Worm (Caenorhabditis elegans) whole organism, L3 larva: Measurements from ENCODE around the gene srh-149.

Experiments used
- R02D3.7 ChIP-seq: fragments of 150-350 bp; optimal IDR thresholded peaks from 2 replicates; lab custom pipeline; 2014; ENCODE audit warnings: missing biosample characterization, missing genetic modification characterization
- ZK546.5 ChIP-seq: sonication (generic microtip); optimal IDR thresholded peaks from 2 replicates; lab custom pipeline; 2017; ENCODE audit warnings: missing biosample characterization, missing genetic modification characterization
- aly-2 ChIP-seq: fragments of 150-350 bp; optimal IDR thresholded peaks from 2 replicates; lab custom pipeline; 2014; ENCODE audit warnings: missing biosample characterization, missing genetic modification characterization
- ama-1 ChIP-seq: fragments of 150-350 bp; optimal IDR thresholded peaks from 2 replicates; lab custom pipeline; 2018
- ceh-16 ChIP-seq: sonication (generic microtip); optimal IDR thresholded peaks from 2 replicates; lab custom pipeline; 2017; ENCODE audit warnings: missing biosample characterization, missing genetic modification characterization
- ceh-28 ChIP-seq: fragments of 150-350 bp; optimal IDR thresholded peaks from 2 replicates; lab custom pipeline; 2014; ENCODE audit warnings: missing biosample characterization, missing genetic modification reagents, missing genetic modification characterization
- ceh-82 ChIP-seq: fragments of 150-350 bp; optimal IDR thresholded peaks from 2 replicates; lab custom pipeline; 2014; ENCODE audit warnings: missing biosample characterization, missing genetic modification characterization
- ceh-9 ChIP-seq: sonication (generic microtip); optimal IDR thresholded peaks from 2 replicates; lab custom pipeline; 2018; ENCODE audit warnings: missing biosample characterization, missing genetic modification characterization
- daf-12 ChIP-seq: fragments of 150-350 bp; optimal IDR thresholded peaks from 2 replicates; lab custom pipeline; 2014; ENCODE audit warnings: missing biosample characterization, missing genetic modification reagents, missing genetic modification characterization
- egl-27 ChIP-seq: sonication (generic microtip); optimal IDR thresholded peaks from 4 replicates; lab custom pipeline; 2017; ENCODE audit warnings: missing biosample characterization, missing genetic modification reagents, missing genetic modification characterization
- egl-5 ChIP-seq: fragments of 150-350 bp; optimal IDR thresholded peaks from 2 replicates; lab custom pipeline; 2017; ENCODE audit warnings: missing biosample characterization, missing genetic modification reagents, missing genetic modification characterization, inconsistent platforms
- elt-1 ChIP-seq: fragments of 150-350 bp; optimal IDR thresholded peaks from 2 replicates; lab custom pipeline; 2014; ENCODE audit warnings: missing biosample characterization, missing genetic modification characterization
- elt-2 ChIP-seq: sonication (generic microtip); optimal IDR thresholded peaks from 2 replicates; lab custom pipeline; 2016; ENCODE audit warnings: missing genetic modification reagents, mild to moderate bottlenecking, missing genetic modification characterization, missing compliant biosample characterization
- elt-3 ChIP-seq, 3 experiments: fragments of 150-350 bp in 1 of 3; sonication (generic microtip) in 2 of 3; optimal IDR thresholded peaks; 2 replicates in 2 of 3; 4 replicates in 1 of 3; lab custom pipeline; 2014 to 2017; ENCODE audit warnings: missing biosample characterization in 3 of 3, missing genetic modification characterization in 3 of 3
- eor-1 ChIP-seq, 2 experiments: fragments of 150-350 bp; optimal IDR thresholded peaks; 2 replicates each; lab custom pipeline; 2014 to 2018; ENCODE audit warnings: missing biosample characterization in 2 of 2, missing genetic modification characterization in 2 of 2
- fos-1 ChIP-seq: fragments of 150-350 bp; optimal IDR thresholded peaks from 2 replicates; lab custom pipeline; 2014; ENCODE audit warnings: missing biosample characterization, missing genetic modification characterization
- jun-1 ChIP-seq: fragments of 150-350 bp; optimal IDR thresholded peaks from 2 replicates; lab custom pipeline; 2014; ENCODE audit warnings: missing biosample characterization, missing genetic modification reagents, missing genetic modification characterization
- lin-15B ChIP-seq: fragments of 150-350 bp; optimal IDR thresholded peaks from 2 replicates; lab custom pipeline; 2014; ENCODE audit warnings: missing biosample characterization, missing genetic modification characterization
- lin-39 ChIP-seq: fragments of 150-350 bp; optimal IDR thresholded peaks from 2 replicates; lab custom pipeline; 2018; ENCODE audit warnings: missing biosample characterization, missing genetic modification reagents, missing genetic modification characterization
- lsy-12 ChIP-seq: sonication (generic microtip); optimal IDR thresholded peaks from 2 replicates; lab custom pipeline; 2016; ENCODE audit warnings: mild to moderate bottlenecking, missing genetic modification characterization, missing compliant biosample characterization
- mml-1 ChIP-seq: fragments of 150-350 bp; sonication (generic microtip); optimal IDR thresholded peaks from 3 replicates; lab custom pipeline; 2014; ENCODE audit warnings: missing biosample characterization, missing genetic modification characterization
- nfya-1 ChIP-seq: sonication (generic microtip); optimal IDR thresholded peaks from 2 replicates; lab custom pipeline; 2017; ENCODE audit warnings: missing genetic modification characterization, mild to moderate bottlenecking, missing compliant biosample characterization, antibody characterized with exemption, moderate library complexity; ENCODE audit not compliant: insufficient read depth
- nhr-11 ChIP-seq: fragments of 150-350 bp; optimal IDR thresholded peaks from 2 replicates; lab custom pipeline; 2014; ENCODE audit warnings: missing biosample characterization, missing genetic modification characterization
- nhr-23 ChIP-seq: fragments of 150-350 bp; optimal IDR thresholded peaks from 2 replicates; lab custom pipeline; 2014; ENCODE audit warnings: missing biosample characterization, missing genetic modification reagents, missing genetic modification characterization
- nhr-237 ChIP-seq: fragments of 150-350 bp; optimal IDR thresholded peaks from 2 replicates; lab custom pipeline; 2014; ENCODE audit warnings: missing biosample characterization, missing genetic modification characterization
- nhr-43 ChIP-seq: sonication (generic microtip); optimal IDR thresholded peaks from 2 replicates; lab custom pipeline; 2016; ENCODE audit warnings: mild to moderate bottlenecking, missing genetic modification characterization, missing compliant biosample characterization; ENCODE audit not compliant: poor library complexity, severe bottlenecking
- nhr-67 ChIP-seq: fragments of 150-350 bp; optimal IDR thresholded peaks from 2 replicates; lab custom pipeline; 2014; ENCODE audit warnings: missing biosample characterization, missing genetic modification characterization
- nhr-76 ChIP-seq: fragments of 150-350 bp; sonication (generic microtip); optimal IDR thresholded peaks from 5 replicates; lab custom pipeline; 2014; ENCODE audit warnings: missing biosample characterization, missing genetic modification characterization
- nhr-77 ChIP-seq: fragments of 150-350 bp; optimal IDR thresholded peaks from 2 replicates; lab custom pipeline; 2014; ENCODE audit warnings: missing biosample characterization, missing genetic modification characterization
- pqm-1 ChIP-seq: fragments of 150-350 bp; optimal IDR thresholded peaks from 2 replicates; lab custom pipeline; 2017; ENCODE audit warnings: missing biosample characterization, missing genetic modification characterization, inconsistent platforms
- sea-2 ChIP-seq: fragments of 150-350 bp; sonication (generic microtip); optimal IDR thresholded peaks from 4 replicates; lab custom pipeline; 2014; ENCODE audit warnings: missing biosample characterization, missing genetic modification reagents, missing genetic modification characterization
- skn-1 ChIP-seq: fragments of 150-350 bp; optimal IDR thresholded peaks from 2 replicates; lab custom pipeline; 2014; ENCODE audit warnings: missing biosample characterization, missing genetic modification characterization
- snpc-4 ChIP-seq: fragments of 150-350 bp; optimal IDR thresholded peaks from 2 replicates; lab custom pipeline; 2014; ENCODE audit warnings: missing biosample characterization, missing genetic modification characterization
- tbx-2 ChIP-seq: sonication (generic microtip); optimal IDR thresholded peaks from 2 replicates; lab custom pipeline; 2016; ENCODE audit warnings: mild to moderate bottlenecking, missing genetic modification characterization, missing compliant biosample characterization
- unc-39 ChIP-seq: sonication (generic microtip); optimal IDR thresholded peaks from 4 replicates; lab custom pipeline; 2017; ENCODE audit warnings: missing biosample characterization, missing genetic modification characterization
- unc-62 ChIP-seq: fragments of 150-350 bp; sonication (generic microtip); optimal IDR thresholded peaks from 4 replicates; lab custom pipeline; 2014; ENCODE audit warnings: missing biosample characterization, missing genetic modification reagents, missing genetic modification characterization
- ztf-4 ChIP-seq: fragments of 150-350 bp; optimal IDR thresholded peaks from 2 replicates; lab custom pipeline; 2014; ENCODE audit warnings: missing biosample characterization, missing genetic modification characterization

Gene srh-149

ce11 chrV:15876308-15876707 is 35.3 kb upstream of the srh-149 start, which contains the start of gene nhr-102:
TSS of gene nhr-102 (minus strand) at chrV:15876408.
- TF ChIP-seq ceh-9 (no peak), elt-2 (tag; lab: Kevin White, UChicago) (peak; percentile 25)
- TF ChIP-seq, all 47 proteins: peak for 1

- TF ChIP-seq ama-1 (lab: Kevin White, UChicago) (peak; percentile 34), nfya-1 (tag; lab: Kevin White, UChicago) (peak; percentile 69), ceh-16 (peak; percentile 13), ztf-4 (tag; lab: Kevin White, UChicago) (peak; percentile 36), nhr-11 (peak; percentile 18), elt-2 (tag; lab: Kevin White, UChicago) (peak; percentile 69), lin-15B (tag; lab: Kevin White, UChicago) (peak; percentile 36), R02D3.7 (tag; lab: Kevin White, UChicago) (peak; percentile 36), nhr-76 (tag; lab: Kevin White, UChicago) (no peak), skn-1 (tag; lab: Kevin White, UChicago) (peak; percentile 74), jun-1 (tag; lab: Kevin White, UChicago) (peak; percentile 52), elt-3 (tag; optimal IDR thresholded peaks at IDR 0.05; lab: Kevin White, UChicago) (peak in 1 of 3 experiments; percentile 67), tbx-2 (tag; lab: Kevin White, UChicago) (no peak), pqm-1 (tag; lab: Kevin White, UChicago) (peak; percentile 53), daf-12 (tag; lab: Kevin White, UChicago) (no peak), lin-39 (tag; lab: Kevin White, UChicago) (peak; percentile 86), ceh-28 (no peak), ceh-82 (peak; percentile 66), nhr-43 (peak; percentile 87), egl-27 (tag; lab: Kevin White, UChicago) (no peak), snpc-4 (tag; lab: Kevin White, UChicago) (peak; percentile 35), lsy-12 (tag; lab: Kevin White, UChicago) (peak; percentile 66), nhr-77 (tag; lab: Kevin White, UChicago) (peak; percentile 45)
These were observed 32.8 kb upstream of the srh-149 start for ce11 chrV:15873762-15874161.

- TF ChIP-seq aly-2 (no peak), daf-12 (tag; lab: Kevin White, UChicago) (no peak), ceh-9 (no peak), tbx-2 (tag; lab: Kevin White, UChicago) (no peak), lin-15B (tag; lab: Kevin White, UChicago) (no peak), nhr-76 (tag; lab: Kevin White, UChicago) (no peak), ama-1 (lab: Kevin White, UChicago) (no peak), nhr-67 (tag; lab: Kevin White, UChicago) (no peak), ceh-16 (no peak), unc-39 (no peak), mml-1 (tag; lab: Kevin White, UChicago) (no peak), eor-1 (tag; optimal IDR thresholded peaks at IDR 0.05; lab: Kevin White, UChicago) (no peak), unc-62 (GFP tag; lab: Kevin White, UChicago) (no peak), nhr-237 (no peak)
These were observed 31.3 kb upstream of the srh-149 start, which contains the start of gene str-56 for ce11 chrV:15872273-15872672. TSS of gene str-56 (plus strand) at chrV:15872573.

ce11 chrV:15870356-15870755 is 29.4 kb upstream of the srh-149 start, which contains the start of gene str-57:
TSS of gene str-57 (plus strand) at chrV:15870656.
- TF ChIP-seq R02D3.7 (tag; lab: Kevin White, UChicago): no peak
- TF ChIP-seq ceh-16: no peak
- no peak for TF ChIP-seq unc-39
- no peak for TF ChIP-seq egl-27 (tag; lab: Kevin White, UChicago)
- no peak for TF ChIP-seq elt-2 (tag; lab: Kevin White, UChicago)
- TF ChIP-seq egl-5 (tag; lab: Kevin White, UChicago): no peak
- TF ChIP-seq sea-2: no peak
- TF ChIP-seq elt-1 (tag; lab: Kevin White, UChicago): no peak
- no peak for TF ChIP-seq ceh-28
- no peak for TF ChIP-seq nhr-23 (tag; lab: Kevin White, UChicago)
- TF ChIP-seq mml-1 (tag; lab: Kevin White, UChicago): no peak
- no peak for TF ChIP-seq ceh-82
- no peak for TF ChIP-seq ZK546.5 (tag; lab: Kevin White, UChicago)
- TF ChIP-seq eor-1 (tag; optimal IDR thresholded peaks at IDR 0.05; lab: Kevin White, UChicago): no peak
- no peak for TF ChIP-seq fos-1 (tag; lab: Kevin White, UChicago)
- TF ChIP-seq snpc-4 (tag; lab: Kevin White, UChicago): no peak
- TF ChIP-seq jun-1 (tag; lab: Kevin White, UChicago): no peak
- no peak for TF ChIP-seq nhr-77 (tag; lab: Kevin White, UChicago)
- no peak for TF ChIP-seq nhr-76 (tag; lab: Kevin White, UChicago)
- no peak for TF ChIP-seq nhr-11
